Worm (Caenorhabditis elegans): ENCODE measurements around the gene cyh-1.

The cyh-1 gene

DNA sequence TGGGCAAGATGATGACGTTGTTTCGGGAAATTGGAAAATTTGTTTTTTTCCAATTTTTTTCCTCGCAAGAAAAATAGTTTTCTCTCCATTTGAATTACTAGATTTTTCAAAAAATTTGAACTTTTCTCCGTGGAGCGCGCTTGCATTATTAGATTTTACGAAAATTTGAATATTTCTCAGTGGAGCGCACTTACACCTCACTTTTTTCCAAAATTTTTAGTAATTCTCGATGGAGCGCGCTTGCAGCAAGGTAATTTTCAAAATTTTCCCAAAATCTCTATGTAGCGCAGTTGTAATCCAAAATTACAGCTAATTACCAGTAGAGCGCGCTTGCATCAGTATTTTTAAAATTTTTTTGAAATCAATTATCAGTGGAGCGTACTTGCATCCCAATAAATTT lies 49.9 kb downstream of the cyh-1 start:
- TF ChIP-seq sem-2 (GFP tag; optimal IDR thresholded peaks at IDR 0.05): no peak
- no peak for TF ChIP-seq lsy-2 (tag; optimal IDR thresholded peaks at IDR 0.05)
- TF ChIP-seq nhr-2 (tag; optimal IDR thresholded peaks at IDR 0.05): no peak
- TF ChIP-seq sptf-1 (tag; optimal IDR thresholded peaks at IDR 0.05): no peak
- no peak for TF ChIP-seq nhr-12 (tag; optimal IDR thresholded peaks at IDR 0.05)
- TF ChIP-seq bed-3 (GFP tag; optimal IDR thresholded peaks at IDR 0.05): no peak
- TF ChIP-seq cnd-1 (tag; optimal IDR thresholded peaks at IDR 0.05): no peak
- no peak for TF ChIP-seq unc-62 (GFP tag; optimal IDR thresholded peaks at IDR 0.05)
- no peak for TF ChIP-seq ceh-39 (tag; optimal IDR thresholded peaks at IDR 0.05)
- TF ChIP-seq flh-1 (GFP tag; optimal IDR thresholded peaks at IDR 0.05): no peak
- no peak for TF ChIP-seq mab-5 (tag; optimal IDR thresholded peaks at IDR 0.05)
- TF ChIP-seq hlh-1 (tag; optimal IDR thresholded peaks at IDR 0.05): no peak
- TF ChIP-seq ztf-11 (tag; optimal IDR thresholded peaks at IDR 0.05): no peak
- TF ChIP-seq ham-2 (GFP tag; optimal IDR thresholded peaks at IDR 0.05): no peak
- no peak for TF ChIP-seq ces-1 (GFP tag; optimal IDR thresholded peaks at IDR 0.05)
- no peak for TF ChIP-seq elt-1 (tag; optimal IDR thresholded peaks at IDR 0.05; ENCODE audit: borderline replicate concordance, insufficient read depth)

DNA sequence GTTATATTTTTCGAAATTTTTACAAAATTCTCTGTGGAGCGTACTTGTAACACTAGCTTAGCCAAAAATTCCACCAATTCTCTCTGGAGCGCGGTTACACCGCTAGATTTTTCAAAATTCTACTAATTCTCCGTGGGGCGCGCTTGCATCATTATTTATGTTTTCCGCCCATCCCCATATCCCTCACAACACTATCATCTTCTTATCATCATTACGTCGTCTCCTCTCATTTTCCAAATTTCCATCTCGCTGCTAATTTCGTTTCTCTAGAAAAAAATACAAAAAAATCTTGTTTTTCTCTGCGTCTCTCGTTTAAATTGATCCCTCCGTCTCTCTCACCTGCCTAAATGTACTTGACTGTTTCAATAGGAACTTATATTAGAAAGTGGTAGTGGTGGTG lies 50.5 kb downstream of the cyh-1 start:
- no peak for TF ChIP-seq mab-5 (tag; optimal IDR thresholded peaks at IDR 0.05)
- no peak for TF ChIP-seq ham-2 (GFP tag; optimal IDR thresholded peaks at IDR 0.05)
- TF ChIP-seq sem-2 (GFP tag; optimal IDR thresholded peaks at IDR 0.05): no peak
- TF ChIP-seq drap-1 (GFP tag; optimal IDR thresholded peaks at IDR 0.05): no peak
- TF ChIP-seq elt-3 (tag; optimal IDR thresholded peaks at IDR 0.05): no peak
- no peak for TF ChIP-seq ceh-83 (GFP tag; optimal IDR thresholded peaks at IDR 0.05)
- TF ChIP-seq bed-3 (GFP tag; optimal IDR thresholded peaks at IDR 0.05): no peak
- TF ChIP-seq sptf-1 (tag; optimal IDR thresholded peaks at IDR 0.05): no peak
- TF ChIP-seq lin-13 (tag; optimal IDR thresholded peaks at IDR 0.05): no peak
- TF ChIP-seq nhr-2 (tag; optimal IDR thresholded peaks at IDR 0.05): no peak
- TF ChIP-seq pha-4 (tag; optimal IDR thresholded peaks at IDR 0.05): no peak
- no peak for TF ChIP-seq unc-62 (GFP tag; optimal IDR thresholded peaks at IDR 0.05)
- TF ChIP-seq mls-2 (tag; optimal IDR thresholded peaks at IDR 0.05): no peak
- TF ChIP-seq flh-1 (GFP tag; optimal IDR thresholded peaks at IDR 0.05): no peak
- TF ChIP-seq lin-32 (GFP tag; optimal IDR thresholded peaks at IDR 0.05): no peak

DNA sequence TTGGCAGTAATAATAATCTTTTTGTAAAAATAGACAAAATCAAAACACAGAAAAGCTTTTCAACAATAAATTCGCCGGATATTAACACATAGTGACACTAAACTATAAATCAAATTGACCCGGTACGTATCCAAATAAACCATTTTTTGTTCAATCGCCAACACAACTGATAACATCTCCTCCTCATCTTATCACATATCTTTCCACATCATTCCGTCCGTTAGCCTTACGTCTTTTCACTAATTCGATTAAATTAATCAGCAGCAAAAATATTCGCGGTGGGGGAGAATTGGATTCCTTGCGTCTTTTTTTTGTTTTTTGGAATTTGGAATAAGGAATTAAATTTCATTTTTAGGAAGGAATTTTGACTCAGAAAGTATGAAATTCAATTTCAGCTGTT lies 51.8 kb downstream of the cyh-1 start:
- TF ChIP-seq sptf-1 (tag; optimal IDR thresholded peaks at IDR 0.05) (no peak), tbx-8 (GFP tag; optimal IDR thresholded peaks at IDR 0.05) (no peak), snpc-4 (tag; optimal IDR thresholded peaks at IDR 0.05) (no peak)

DNA sequence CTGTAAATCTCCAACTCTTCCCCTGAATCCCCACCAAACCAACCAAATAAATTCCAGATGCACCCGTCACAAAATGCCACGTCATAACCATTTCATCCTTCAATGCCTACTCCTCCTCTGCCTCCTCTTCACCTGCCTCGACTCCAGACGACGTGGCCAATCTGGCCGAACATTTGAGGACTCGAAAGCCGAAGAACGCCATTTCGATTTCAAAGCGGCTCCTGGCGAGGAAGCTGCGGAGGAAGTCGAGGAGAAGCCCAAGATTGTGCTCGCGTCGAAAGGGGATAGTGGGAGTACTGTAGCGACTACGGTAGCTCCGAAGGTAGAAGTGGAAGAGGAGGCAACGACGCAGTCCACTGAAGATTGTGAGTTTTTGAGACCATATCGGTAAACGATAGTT lies 52.6 kb downstream of the cyh-1 start, which contains the start of gene lgc-45:
lgc-45 (plus strand) TSS at position 56 of the 400 bp plus-strand sequence.
- no peak for TF ChIP-seq snpc-4 (tag; optimal IDR thresholded peaks at IDR 0.05)
- no peak for TF ChIP-seq lin-13 (tag; optimal IDR thresholded peaks at IDR 0.05)
- no peak for TF ChIP-seq hlh-1 (tag; optimal IDR thresholded peaks at IDR 0.05)
- TF ChIP-seq elt-3 (tag; optimal IDR thresholded peaks at IDR 0.05): no peak
- no peak for TF ChIP-seq unc-120 (tag; optimal IDR thresholded peaks at IDR 0.05; ENCODE audit: poor library complexity, severe bottlenecking)
- no peak for TF ChIP-seq ham-2 (GFP tag; optimal IDR thresholded peaks at IDR 0.05)
- TF ChIP-seq nhr-76 (tag; optimal IDR thresholded peaks at IDR 0.05): no peak
- no peak for TF ChIP-seq M03D4.4 (tag; optimal IDR thresholded peaks at IDR 0.05)
- no peak for TF ChIP-seq sptf-1 (tag; optimal IDR thresholded peaks at IDR 0.05)
- no peak for TF ChIP-seq ceh-39 (tag; optimal IDR thresholded peaks at IDR 0.05)
- no peak for TF ChIP-seq ztf-11 (tag; optimal IDR thresholded peaks at IDR 0.05)
- TF ChIP-seq unc-39 (tag; optimal IDR thresholded peaks at IDR 0.05): no peak
- no peak for TF ChIP-seq mls-2 (tag; optimal IDR thresholded peaks at IDR 0.05)
- TF ChIP-seq unc-62 (GFP tag; optimal IDR thresholded peaks at IDR 0.05): no peak
- no peak for TF ChIP-seq flh-1 (GFP tag; optimal IDR thresholded peaks at IDR 0.05)
- TF ChIP-seq lsy-2 (tag; optimal IDR thresholded peaks at IDR 0.05): no peak
